Fruit fly (Drosophila melanogaster) whole organism, pupa: Measurements from ENCODE around the gene CG43938.

Source experiments
- CG10348 ChIP-seq: fragments of 200-800 bp; sonication (Bioruptor generic); IDR thresholded peaks from 2 replicates; pipeline ENCODE4 v1.3.6; 2022; ENCODE audit warnings: missing biosample characterization, missing genetic modification characterization
- CG12605 ChIP-seq: fragments of 200-800 bp; sonication (Bioruptor generic); IDR thresholded peaks from 2 replicates; pipeline ENCODE4 v1.3.6; 2022; ENCODE audit warnings: missing biosample characterization, missing genetic modification characterization
- CG13204 ChIP-seq: fragments of 200-800 bp; sonication (Bioruptor generic); optimal IDR thresholded peaks from 2 replicates; lab custom pipeline; 2018; ENCODE audit warnings: missing biosample characterization, mild to moderate bottlenecking, missing genetic modification characterization, moderate library complexity
- CG14655 ChIP-seq: fragments of 200-800 bp; sonication (Bioruptor generic); optimal IDR thresholded peaks from 3 replicates; lab custom pipeline; 2017; ENCODE audit warnings: mild to moderate bottlenecking, missing biosample characterization, missing genetic modification reagents, missing genetic modification characterization
- CG15710 ChIP-seq: fragments of 200-800 bp; sonication (Bioruptor generic); optimal IDR thresholded peaks from 2 replicates; lab custom pipeline; 2018; ENCODE audit warnings: missing biosample characterization, mild to moderate bottlenecking, missing genetic modification characterization, moderate library complexity
- CG17806 ChIP-seq: fragments of 200-800 bp; sonication (Bioruptor generic); optimal IDR thresholded peaks from 2 replicates; lab custom pipeline; 2018; ENCODE audit warnings: missing biosample characterization, mild to moderate bottlenecking, missing genetic modification characterization, moderate library complexity
- CG32121 ChIP-seq: fragments of 200-800 bp; sonication (Bioruptor generic); IDR thresholded peaks from 2 replicates; pipeline ENCODE4 v1.3.6; 2022; ENCODE audit warnings: missing biosample characterization, missing genetic modification characterization
- CG34367 ChIP-seq: fragments of 200-800 bp; sonication (Bioruptor generic); optimal IDR thresholded peaks from 2 replicates; lab custom pipeline; 2018; ENCODE audit warnings: missing biosample characterization, mild to moderate bottlenecking, missing genetic modification characterization
- CG4496 ChIP-seq: fragments of 200-800 bp; sonication (Bioruptor generic); IDR thresholded peaks from 3 replicates; pipeline ENCODE4 v1.3.6; 2022; ENCODE audit warnings: missing biosample characterization, missing genetic modification characterization
- CG8159 ChIP-seq: fragments of 200-800 bp; sonication (Bioruptor generic); optimal IDR thresholded peaks from 3 replicates; lab custom pipeline; 2018; ENCODE audit warnings: missing biosample characterization, mild to moderate bottlenecking, missing genetic modification characterization, moderate library complexity
- CG8301 ChIP-seq: fragments of 200-800 bp; sonication (Bioruptor generic); optimal IDR thresholded peaks from 2 replicates; lab custom pipeline; 2018; ENCODE audit warnings: missing biosample characterization, mild to moderate bottlenecking, missing genetic modification characterization
- CG9948 ChIP-seq: fragments of 200-800 bp; sonication (Bioruptor generic); optimal IDR thresholded peaks from 2 replicates; lab custom pipeline; 2018; ENCODE audit warnings: missing biosample characterization, mild to moderate bottlenecking, missing genetic modification characterization, moderate library complexity
- D1 ChIP-seq: fragments of 200-800 bp; sonication (Bioruptor generic); optimal IDR thresholded peaks from 2 replicates; lab custom pipeline; 2018; ENCODE audit warnings: missing biosample characterization, mild to moderate bottlenecking, missing genetic modification characterization, moderate library complexity
- EcR ChIP-seq: fragments of 200-800 bp; sonication (Bioruptor generic); optimal IDR thresholded peaks from 3 replicates; lab custom pipeline; 2019; ENCODE audit warnings: missing biosample characterization, missing genetic modification characterization, mild to moderate bottlenecking, moderate library complexity, missing genetic modification reagents
- Ets98B ChIP-seq: fragments of 200-800 bp; sonication (Bioruptor generic); IDR thresholded peaks from 2 replicates; pipeline ENCODE4 v1.3.6; 2022; ENCODE audit warnings: missing biosample characterization, missing genetic modification characterization
- Pif1A ChIP-seq: fragments of 200-800 bp; sonication (Bioruptor generic); optimal IDR thresholded peaks from 3 replicates; lab custom pipeline; 2016; ENCODE audit warnings: missing biosample characterization, missing genetic modification characterization
- Pif1B ChIP-seq: fragments of 200-800 bp; sonication (Bioruptor generic); optimal IDR thresholded peaks from 3 replicates; lab custom pipeline; 2016; ENCODE audit warnings: missing biosample characterization, missing genetic modification characterization
- Snoo ChIP-seq: fragments of 200-800 bp; sonication (Bioruptor generic); optimal IDR thresholded peaks from 3 replicates; lab custom pipeline; 2017; ENCODE audit warnings: missing biosample characterization, mild to moderate bottlenecking, missing genetic modification characterization, inconsistent platforms
- fd96Ca ChIP-seq: fragments of 200-800 bp; sonication (Bioruptor generic); IDR thresholded peaks from 3 replicates; pipeline ENCODE4 v1.3.6; 2022; ENCODE audit warnings: missing biosample characterization, missing genetic modification characterization
- gl ChIP-seq: fragments of 200-800 bp; sonication (Bioruptor generic); optimal IDR thresholded peaks from 2 replicates; lab custom pipeline; 2018; ENCODE audit warnings: missing biosample characterization, mild to moderate bottlenecking, missing genetic modification characterization
- rn ChIP-seq: fragments of 200-800 bp; sonication (Bioruptor generic); IDR thresholded peaks from 2 replicates; pipeline ENCODE4 v1.3.6; 2022; ENCODE audit warnings: missing biosample characterization, missing genetic modification characterization

Gene CG43938

DNA sequence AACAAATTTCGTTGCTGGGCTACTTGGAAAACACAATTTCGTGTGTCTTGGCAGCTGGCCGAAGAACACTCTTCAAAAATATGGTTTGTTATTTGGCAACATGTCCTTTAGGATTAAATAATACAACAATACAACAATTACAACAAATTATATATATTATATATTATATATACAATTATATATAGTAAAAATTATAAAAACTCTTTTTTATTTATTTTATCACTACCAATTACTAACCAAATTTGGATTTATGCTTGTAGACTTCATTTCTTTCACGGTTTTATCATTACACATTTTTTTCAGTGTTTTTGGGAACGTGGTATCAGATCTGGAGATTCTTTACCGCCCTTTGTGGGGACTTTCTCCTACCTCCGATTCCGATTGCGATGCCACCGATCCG, 13.0 kb upstream of the CG43938 start:
- TF ChIP-seq CG14655 (GFP tag; lab: Kevin White, UChicago): peak; percentile 62
- TF ChIP-seq Ets98B (GFP tag; lab: Robert Waterston, UW): no peak
- peak; percentile 31 for TF ChIP-seq CG8159
- TF ChIP-seq CG8301: peak; percentile 13
- TF ChIP-seq Snoo (tag; lab: Kevin White, UChicago): peak; percentile 32
- no peak for TF ChIP-seq gl (tag; lab: Kevin White, UChicago)
- peak; percentile 1 for TF ChIP-seq Pif1B (GFP tag; lab: Kevin White, UChicago)
- TF ChIP-seq CG9948 (tag; lab: Kevin White, UChicago): peak; percentile 33

DNA sequence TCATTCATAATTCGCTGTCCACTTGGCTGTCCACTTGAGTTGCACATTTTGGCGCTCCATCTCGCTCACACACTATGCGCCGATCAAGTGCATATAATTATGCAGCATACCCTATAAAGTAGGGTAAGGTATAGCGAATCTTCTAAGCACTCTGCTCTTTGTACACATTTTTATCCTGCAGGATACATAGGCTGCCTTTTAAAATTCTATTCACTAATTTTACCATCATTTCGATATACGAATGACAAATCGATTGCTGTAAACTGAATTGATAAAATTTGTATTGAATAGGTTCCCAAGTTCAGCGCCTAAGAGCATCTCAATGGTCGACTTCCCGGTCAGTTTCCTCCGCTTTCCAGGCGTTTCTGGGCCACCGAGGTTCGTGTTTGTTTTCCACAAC, 8.4 kb upstream of the CG43938 start:
- no peak for TF ChIP-seq CG8159
- TF ChIP-seq CG34367: no peak
- no peak for TF ChIP-seq Pif1A
- peak; percentile 3 for TF ChIP-seq CG14655 (GFP tag; lab: Kevin White, UChicago)
- TF ChIP-seq fd96Ca (GFP tag; lab: Robert Waterston, UW): no peak
- peak; percentile 31; the same call in 1 of the 2 replicates for TF ChIP-seq CG32121 (GFP tag; lab: Robert Waterston, UW)
- TF ChIP-seq CG8301: peak; percentile 32

DNA sequence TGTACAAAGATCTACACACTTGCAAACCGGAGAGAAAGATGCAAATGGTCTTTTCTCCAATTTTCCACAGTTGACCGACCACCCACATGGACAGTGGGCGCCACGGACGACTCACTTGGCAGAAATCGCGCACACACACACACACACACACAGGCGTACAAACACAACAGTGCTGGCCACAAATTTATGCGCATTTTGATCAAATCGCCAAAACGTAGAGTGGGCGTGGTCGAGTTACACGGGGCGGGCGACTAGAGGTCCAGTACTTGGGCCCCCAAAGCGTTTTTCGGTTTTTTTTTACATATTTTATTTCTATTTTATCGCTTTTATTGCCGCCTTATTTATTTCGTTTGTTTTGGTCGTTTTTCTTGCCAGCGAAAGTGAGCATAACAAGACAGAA, 2.9 kb upstream of the CG43938 start:
- TF ChIP-seq gl (tag; lab: Kevin White, UChicago): no peak
- TF ChIP-seq Pif1B (GFP tag; lab: Kevin White, UChicago): no peak
- TF ChIP-seq CG8301: peak; percentile 5
- no peak for TF ChIP-seq Pif1A
- TF ChIP-seq fd96Ca (GFP tag; lab: Robert Waterston, UW): peak; percentile 58; the same call in 2 of the 3 replicates
- no peak for TF ChIP-seq Ets98B (GFP tag; lab: Robert Waterston, UW)
- no peak for TF ChIP-seq CG10348
- TF ChIP-seq EcR (GFP tag; lab: Kevin White, UChicago): no peak
- no peak for TF ChIP-seq CG34367
- no peak for TF ChIP-seq CG12605 (GFP tag; lab: Robert Waterston, UW)
- no peak for TF ChIP-seq CG13204
- TF ChIP-seq D1: no peak
- TF ChIP-seq CG4496 (GFP tag; lab: Robert Waterston, UW): no peak
- peak; percentile 24; the same call in 1 of the 2 replicates for TF ChIP-seq CG32121 (GFP tag; lab: Robert Waterston, UW)
- TF ChIP-seq CG17806 (tag; lab: Kevin White, UChicago): no peak
- no peak for TF ChIP-seq rn
- TF ChIP-seq CG9948 (tag; lab: Kevin White, UChicago): no peak
- TF ChIP-seq CG8159: no peak
- no peak for TF ChIP-seq CG15710 (tag; lab: Kevin White, UChicago)
- no peak for TF ChIP-seq Snoo (tag; lab: Kevin White, UChicago)
- TF ChIP-seq CG14655 (GFP tag; lab: Kevin White, UChicago): peak; percentile 6

DNA sequence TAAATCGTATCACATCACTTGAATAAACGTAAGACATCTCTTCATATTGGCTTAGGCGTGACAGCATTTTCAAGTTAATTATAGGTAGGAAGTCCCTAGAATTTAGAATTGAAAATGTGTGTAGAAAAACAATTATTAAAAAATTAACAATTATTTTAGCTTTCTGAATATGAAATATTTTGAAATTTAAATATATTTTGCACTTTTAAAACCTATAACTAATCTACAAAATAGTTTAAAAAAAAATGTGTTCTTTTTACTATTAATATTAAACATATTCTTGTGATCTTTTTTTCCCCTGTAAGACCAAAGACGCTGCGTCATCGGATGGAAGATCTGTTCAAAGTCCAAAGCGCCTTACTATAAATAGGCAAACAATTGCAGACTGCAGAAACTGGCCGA, 1.1 kb downstream of the CG43938 start:
- TF ChIP-seq CG9948 (tag; lab: Kevin White, UChicago) (peak; percentile 86), fd96Ca (GFP tag; lab: Robert Waterston, UW) (no peak), D1 (peak; percentile 73), Snoo (tag; lab: Kevin White, UChicago) (no peak), Ets98B (GFP tag; lab: Robert Waterston, UW) (no peak), CG12605 (GFP tag; lab: Robert Waterston, UW) (no peak; the same call in 1 of the 2 replicates), EcR (GFP tag; lab: Kevin White, UChicago) (no peak), CG8301 (peak; percentile 62), CG15710 (tag; lab: Kevin White, UChicago) (peak; percentile 39), CG4496 (GFP tag; lab: Robert Waterston, UW) (no peak), CG17806 (tag; lab: Kevin White, UChicago) (peak; percentile 65), Pif1B (GFP tag; lab: Kevin White, UChicago) (peak; percentile 54), CG14655 (GFP tag; lab: Kevin White, UChicago) (peak; percentile 84), CG10348 (no peak), CG34367 (peak; percentile 60), CG13204 (peak; percentile 41), rn (no peak), CG32121 (GFP tag; lab: Robert Waterston, UW) (no peak), CG8159 (peak; percentile 58), gl (tag; lab: Kevin White, UChicago) (peak; percentile 51), Pif1A (peak; percentile 38)
- TF ChIP-seq, all 21 proteins: peak for 12

DNA sequence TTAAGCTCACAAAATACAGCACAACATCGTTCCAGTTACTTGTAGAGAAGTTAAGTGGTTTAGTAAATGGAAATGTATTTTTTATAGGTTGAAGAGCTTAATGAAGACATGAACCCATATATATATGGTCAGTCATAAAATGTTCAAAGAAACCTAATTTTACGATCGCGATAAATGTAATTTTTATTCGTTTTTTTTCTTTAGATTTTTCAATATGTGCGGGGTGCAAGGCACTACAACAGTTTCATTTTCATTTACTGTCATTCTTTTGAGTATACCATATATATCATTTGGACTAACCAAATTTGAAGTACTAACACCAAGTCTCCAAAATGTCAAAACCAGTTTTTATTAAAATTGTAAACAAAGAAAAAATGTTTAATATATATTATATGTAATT, 2.0 kb downstream of the CG43938 start, which contains the start of gene CG33284:
CG33284 (plus strand) TSS at position 301 of the 400 bp plus-strand sequence.
- TF ChIP-seq CG4496 (GFP tag; lab: Robert Waterston, UW) (no peak), CG32121 (GFP tag; lab: Robert Waterston, UW) (no peak), CG8159 (no peak), Ets98B (GFP tag; lab: Robert Waterston, UW) (no peak), CG34367 (no peak), fd96Ca (GFP tag; lab: Robert Waterston, UW) (no peak), CG12605 (GFP tag; lab: Robert Waterston, UW) (no peak), Pif1A (no peak), CG8301 (no peak)

DNA sequence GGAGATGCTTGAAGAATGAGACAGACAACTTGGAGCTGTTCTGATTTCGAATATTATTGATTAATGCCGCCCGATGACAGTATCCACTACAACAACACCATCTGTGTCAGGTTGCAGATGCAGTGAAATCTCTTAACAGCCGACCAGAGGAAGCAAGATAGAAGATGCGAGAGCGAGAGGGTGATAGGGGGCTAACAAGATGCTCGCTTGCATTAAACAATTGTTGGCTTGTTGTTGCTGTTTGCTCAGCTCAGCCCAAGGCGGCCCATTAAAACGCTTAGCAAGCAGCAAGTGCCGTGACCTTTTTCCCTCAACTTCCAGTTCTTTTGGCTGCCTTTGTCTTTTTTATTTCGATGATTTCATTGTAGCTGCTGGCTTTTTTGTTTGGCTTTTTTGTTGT, 8.2 kb downstream of the CG43938 start:
- TF ChIP-seq Snoo (tag; lab: Kevin White, UChicago) (no peak), fd96Ca (GFP tag; lab: Robert Waterston, UW) (no peak), CG13204 (no peak), D1 (no peak), CG17806 (tag; lab: Kevin White, UChicago) (no peak)
